Fruit fly (Drosophila melanogaster): ENCODE results near the gene Npc2e.

Npc2e gene

DNA sequence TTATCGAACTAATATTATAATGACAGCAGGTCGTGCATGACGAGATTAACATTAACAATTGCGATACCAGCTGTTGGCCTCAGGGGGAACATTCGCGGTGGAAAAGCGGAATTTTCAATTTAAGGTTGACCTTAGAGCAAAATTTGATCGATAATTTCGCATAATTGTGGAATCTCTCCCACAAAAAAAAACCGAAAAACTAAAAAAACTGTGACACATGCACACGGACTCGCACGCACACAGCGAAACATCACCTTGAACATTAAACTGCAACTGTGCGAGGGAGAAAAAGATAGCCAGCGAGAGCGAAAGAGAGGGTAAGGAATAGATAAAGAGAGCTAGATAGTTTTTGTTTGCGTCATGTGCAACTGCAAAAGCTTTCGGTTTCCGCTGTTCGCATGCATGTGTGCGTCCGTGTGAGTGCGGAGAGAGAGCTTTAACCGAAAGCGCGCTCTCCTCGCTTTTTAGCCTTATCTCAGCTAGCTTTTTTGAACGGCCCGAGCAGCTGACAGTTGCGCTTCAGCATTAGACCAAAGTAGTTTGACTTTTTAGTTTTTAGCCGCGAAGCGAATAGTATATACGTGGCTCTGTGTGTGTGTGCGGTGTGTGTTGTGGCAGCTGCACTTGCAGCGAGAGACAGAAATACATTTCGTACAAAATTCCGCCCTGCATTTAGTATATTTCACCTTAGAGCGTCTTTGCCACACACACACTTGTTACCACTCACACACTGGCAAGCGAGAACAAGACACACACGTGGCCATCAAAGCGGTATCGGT is 40.3 kb downstream of the Npc2e start:
- TF ChIP-seq CG17806 (tag; optimal IDR thresholded peaks at IDR 0.05) (no peak), Ets98B (GFP tag; IDR thresholded peaks at IDR 0.05) (peak; percentile 58; the same call in 1 of the 2 replicates), CG13204 (GFP tag; optimal IDR thresholded peaks at IDR 0.05) (no peak), CG4496 (GFP tag; IDR thresholded peaks at IDR 0.05) (peak; percentile 76), fd96Ca (GFP tag; IDR thresholded peaks at IDR 0.05) (no peak), EcR (GFP tag; optimal IDR thresholded peaks at IDR 0.05) (peak; percentile 11), CG12605 (GFP tag; IDR thresholded peaks at IDR 0.05) (peak; percentile 64; the same call in 1 of the 2 replicates), gl (tag; optimal IDR thresholded peaks at IDR 0.05) (no peak)

DNA sequence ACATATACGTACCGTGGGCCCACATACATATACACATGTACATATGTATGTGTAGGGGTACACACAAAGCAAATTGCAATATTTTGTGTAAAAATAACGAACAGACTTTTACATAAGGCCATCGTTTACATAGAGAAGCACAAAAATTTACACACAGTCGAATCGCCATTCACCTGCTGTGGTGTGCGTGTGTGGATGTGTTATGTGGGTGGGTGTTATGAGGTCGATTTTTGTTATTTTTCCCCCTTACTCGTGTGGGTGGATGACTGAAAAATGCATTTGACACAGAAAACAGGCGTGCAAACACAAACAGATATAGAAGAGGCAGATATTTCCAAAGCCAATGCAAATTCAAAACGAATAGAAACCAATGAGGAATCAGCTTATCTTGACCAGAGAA is 41.9 kb downstream of the Npc2e start:
- TF ChIP-seq Ets98B (GFP tag; IDR thresholded peaks at IDR 0.05) (no peak), CG8301 (tag; optimal IDR thresholded peaks at IDR 0.05) (no peak)

DNA sequence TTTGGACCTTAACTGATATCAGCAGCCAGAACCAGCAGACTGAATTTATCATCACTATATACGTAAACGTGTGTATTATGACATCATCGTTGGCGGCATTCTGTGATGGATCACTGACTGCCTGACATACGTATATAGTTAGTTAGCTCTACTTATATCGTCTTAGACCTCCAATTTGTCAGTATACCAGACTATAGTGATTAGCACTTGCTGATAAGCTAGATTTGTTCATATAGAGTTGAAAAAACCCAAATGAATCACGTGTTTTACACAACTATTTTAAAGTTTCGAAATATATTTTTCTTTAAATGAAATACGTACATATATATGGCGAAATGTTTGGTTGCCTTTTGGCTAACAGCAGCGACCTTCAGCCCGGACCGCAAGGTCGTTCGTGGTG is 42.6 kb downstream of the Npc2e start:
- no peak for TF ChIP-seq CG14655 (GFP tag; optimal IDR thresholded peaks at IDR 0.05)
- no peak for TF ChIP-seq CG15710 (tag; optimal IDR thresholded peaks at IDR 0.05)
- no peak for TF ChIP-seq CG9948 (tag; optimal IDR thresholded peaks at IDR 0.05)
- no peak for TF ChIP-seq D1 (tag; optimal IDR thresholded peaks at IDR 0.05)
- TF ChIP-seq CG32121 (GFP tag; IDR thresholded peaks at IDR 0.05): no peak
- no peak for TF ChIP-seq fd96Ca (GFP tag; IDR thresholded peaks at IDR 0.05)
- no peak for TF ChIP-seq CG17806 (tag; optimal IDR thresholded peaks at IDR 0.05)
- TF ChIP-seq CG13204 (GFP tag; optimal IDR thresholded peaks at IDR 0.05): no peak
- TF ChIP-seq gl (tag; optimal IDR thresholded peaks at IDR 0.05): no peak

DNA sequence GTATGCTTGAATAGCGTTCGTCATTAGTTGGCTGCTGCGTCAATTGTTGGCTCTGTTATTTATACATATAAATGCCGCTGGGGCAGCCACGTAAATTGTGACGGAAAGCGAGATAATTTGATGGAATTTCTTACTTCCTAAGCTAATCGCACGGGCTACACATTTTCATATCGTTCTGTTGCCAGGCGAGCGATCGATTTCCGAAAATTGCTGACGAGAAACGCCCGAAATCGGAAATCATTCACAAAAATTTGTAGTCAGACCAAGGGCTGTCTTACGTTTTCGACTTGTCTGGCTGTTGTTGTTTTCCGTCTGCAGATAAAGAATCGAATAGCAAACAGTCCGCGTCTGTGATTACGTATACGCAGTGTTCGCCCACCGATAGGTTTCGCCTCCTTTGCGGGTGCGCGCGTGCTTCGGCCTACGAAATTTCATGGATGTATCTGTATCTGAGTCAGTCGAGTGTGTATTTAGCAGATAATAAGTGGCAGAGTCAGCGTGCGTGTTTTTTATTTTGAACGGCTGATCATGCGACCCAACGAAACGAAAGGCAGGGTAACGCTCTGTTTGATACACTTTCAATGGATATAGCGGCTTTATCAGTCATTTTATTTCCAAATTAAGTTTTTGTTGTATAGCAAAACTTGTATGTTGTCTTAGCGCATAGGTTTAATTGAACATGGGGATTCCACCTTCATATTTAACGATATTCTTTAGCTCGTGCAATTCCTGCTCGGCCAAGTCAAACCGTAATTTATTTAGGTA is 44.6 kb downstream of the Npc2e start:
- TF ChIP-seq CG12605 (GFP tag; IDR thresholded peaks at IDR 0.05): 0 out of 2 replicates have a peak, but pooled peaks have one; percentile 8
- TF ChIP-seq Pif1B (GFP tag; optimal IDR thresholded peaks at IDR 0.05): no peak
- no peak for TF ChIP-seq CG14655 (GFP tag; optimal IDR thresholded peaks at IDR 0.05)
- no peak for TF ChIP-seq CG34367 (tag; optimal IDR thresholded peaks at IDR 0.05)
- TF ChIP-seq Pif1A (GFP tag; optimal IDR thresholded peaks at IDR 0.05): no peak
- no peak for TF ChIP-seq CG9948 (tag; optimal IDR thresholded peaks at IDR 0.05)
- TF ChIP-seq CG4496 (GFP tag; IDR thresholded peaks at IDR 0.05): no peak
- TF ChIP-seq fd96Ca (GFP tag; IDR thresholded peaks at IDR 0.05): no peak
- no peak for TF ChIP-seq D1 (tag; optimal IDR thresholded peaks at IDR 0.05)
- peak; percentile 55 for TF ChIP-seq EcR (GFP tag; optimal IDR thresholded peaks at IDR 0.05)
- TF ChIP-seq CG32121 (GFP tag; IDR thresholded peaks at IDR 0.05): 0 out of 2 replicates have a peak, but pooled peaks have one; percentile 11
- TF ChIP-seq CG8301 (tag; optimal IDR thresholded peaks at IDR 0.05): no peak

DNA sequence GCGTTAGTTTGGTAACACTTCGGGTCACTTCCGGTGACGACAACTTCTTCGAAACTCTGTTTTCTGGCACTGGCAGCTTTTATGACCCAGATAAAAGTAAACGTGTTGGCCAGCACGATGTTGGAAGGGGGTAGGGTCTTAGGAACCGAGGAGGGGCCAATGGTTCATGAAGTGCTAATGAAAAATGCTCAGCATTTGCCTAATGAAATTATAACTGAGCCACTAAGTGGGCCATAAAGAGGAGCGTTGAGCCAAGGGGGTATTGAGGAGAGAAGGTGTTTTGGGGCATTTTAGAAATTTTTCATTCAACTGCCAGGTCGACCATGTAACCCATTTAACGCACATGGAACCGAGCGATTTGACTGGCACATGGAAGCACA is 45.2 kb downstream of the Npc2e start:
- TF ChIP-seq CG9948 (tag; optimal IDR thresholded peaks at IDR 0.05) (no peak), CG8301 (tag; optimal IDR thresholded peaks at IDR 0.05) (no peak), gl (tag; optimal IDR thresholded peaks at IDR 0.05) (no peak), CG12605 (GFP tag; IDR thresholded peaks at IDR 0.05) (no peak)

DNA sequence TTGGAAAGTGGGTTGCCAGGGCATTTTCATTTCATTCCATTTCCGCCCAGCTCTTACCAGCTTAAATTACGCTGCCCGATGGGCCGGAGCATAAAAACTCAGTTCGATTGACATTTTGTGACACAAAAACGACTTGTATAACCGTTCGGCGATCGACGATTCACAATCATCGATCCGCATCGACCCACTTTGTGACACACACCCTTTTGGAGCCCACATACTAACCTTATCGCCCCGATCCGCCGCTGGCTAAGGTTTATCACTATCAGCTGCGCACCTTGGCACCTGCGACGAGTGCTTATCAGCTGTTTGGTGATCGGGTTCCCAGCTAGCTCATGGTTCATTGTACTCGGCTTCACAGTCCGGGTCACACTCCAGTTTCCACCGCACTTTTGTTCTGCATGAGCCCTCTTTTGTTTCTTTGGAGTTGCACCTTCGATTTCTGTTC is 46.3 kb downstream of the Npc2e start:
- TF ChIP-seq EcR (GFP tag; optimal IDR thresholded peaks at IDR 0.05) (peak; percentile 84), CG17806 (tag; optimal IDR thresholded peaks at IDR 0.05) (no peak), rn (GFP tag; IDR thresholded peaks at IDR 0.05) (no peak), Snoo (tag; optimal IDR thresholded peaks at IDR 0.05) (no peak), CG8159 (tag; optimal IDR thresholded peaks at IDR 0.05) (no peak), CG10348 (GFP tag; IDR thresholded peaks at IDR 0.05) (no peak)

DNA sequence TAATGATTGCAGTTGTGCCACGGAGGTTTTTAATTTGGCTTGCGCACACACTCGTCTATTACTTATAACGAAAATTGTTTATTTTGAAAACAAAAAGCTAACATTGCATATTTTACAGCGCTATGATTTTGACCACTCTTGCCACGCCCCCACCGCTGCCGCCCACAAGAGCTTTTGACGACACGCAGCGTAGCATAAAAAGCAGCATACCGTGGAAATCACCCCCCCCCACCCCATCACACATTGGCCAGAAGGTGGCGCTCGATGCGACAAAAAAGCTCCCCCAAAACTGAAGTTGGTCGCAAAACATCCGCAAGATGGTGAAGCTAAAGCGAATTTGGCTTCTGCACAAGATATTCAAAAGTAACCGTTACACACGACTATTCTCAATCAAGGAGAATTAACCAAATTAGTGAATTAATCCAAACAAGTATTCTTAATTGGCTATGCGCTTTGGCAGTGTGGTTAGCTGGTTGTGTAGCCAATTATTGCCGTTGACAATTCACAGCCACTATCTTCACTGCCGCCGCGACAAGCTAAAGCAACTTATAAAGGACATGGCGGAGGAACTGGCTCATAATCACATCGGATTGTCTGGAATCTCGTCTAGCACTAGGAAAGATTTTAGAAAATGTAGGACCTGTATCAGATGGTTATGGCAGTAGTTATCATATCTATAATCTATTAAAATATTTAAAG is 47.5 kb downstream of the Npc2e start:
- TF ChIP-seq CG32121 (GFP tag; IDR thresholded peaks at IDR 0.05): no peak
- peak; percentile 52; the same call in 1 of the 3 replicates for TF ChIP-seq CG4496 (GFP tag; IDR thresholded peaks at IDR 0.05)
